Worm (Caenorhabditis elegans): Measurements from ENCODE around the gene nrfl-1.

ce11 chrIV:9104071-9105016 lies 14.5 kb upstream of the nrfl-1 start, which contains the start of the genes C01F6.14 and fem-3:
- TF ChIP-seq lin-11 (tag; optimal IDR thresholded peaks at IDR 0.05) (no peak), rnt-1 (tag; optimal IDR thresholded peaks at IDR 0.05) (no peak), unc-86 (tag; optimal IDR thresholded peaks at IDR 0.05) (no peak), fkh-10 (GFP tag; optimal IDR thresholded peaks at IDR 0.05) (no peak), ets-4 (tag; optimal IDR thresholded peaks at IDR 0.05) (no peak), nhr-11 (tag; optimal IDR thresholded peaks at IDR 0.05) (no peak), C38D4.7 (GFP tag; optimal IDR thresholded peaks at IDR 0.05) (no peak), sdc-2 (tag; optimal IDR thresholded peaks at IDR 0.05) (no peak), hlh-30 (tag; optimal IDR thresholded peaks at IDR 0.05; ENCODE audit: insufficient read depth) (no peak), ceh-9 (tag; optimal IDR thresholded peaks at IDR 0.05) (no peak), fax-1 (tag; optimal IDR thresholded peaks at IDR 0.05) (no peak), tbx-2 (tag; optimal IDR thresholded peaks at IDR 0.05) (no peak), hlh-13 (GFP tag; optimal IDR thresholded peaks at IDR 0.05) (no peak)
